Fruit fly (Drosophila melanogaster): ENCODE results near the gene Irp-1A.

Gene Irp-1A

DNA sequence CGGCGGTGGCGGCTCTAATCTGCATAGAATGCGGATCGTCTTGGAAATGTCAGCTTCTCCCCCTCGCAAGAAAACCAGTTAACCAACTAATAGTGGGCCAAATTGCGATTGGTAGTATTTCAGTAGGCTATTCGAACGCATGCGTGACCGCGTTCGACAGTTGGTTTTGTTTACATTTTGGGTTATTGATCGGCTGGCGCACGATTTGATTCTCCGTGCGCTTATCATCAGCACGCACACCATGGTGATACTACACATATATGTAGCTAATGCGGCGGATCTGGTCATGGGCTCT lies 29.2 kb upstream of the Irp-1A start (continued):
- TF ChIP-seq tap (tag; optimal IDR thresholded peaks at IDR 0.05) (no peak), CG2712 (tag; optimal IDR thresholded peaks at IDR 0.05) (no peak), so (GFP tag; IDR thresholded peaks at IDR 0.05) (peak; percentile 65; the same call in 1 of the 3 replicates), vnd (GFP tag; IDR thresholded peaks at IDR 0.05; ENCODE audit: partially characterized antibody) (no peak), hth (optimal IDR thresholded peaks at IDR 0.05) (no peak), Xrp1 (GFP tag; IDR thresholded peaks at IDR 0.05) (no peak), Asciz (GFP tag; optimal IDR thresholded peaks at IDR 0.05) (no peak), CG3065 (GFP tag; optimal IDR thresholded peaks at IDR 0.05) (no peak), CG10147 (GFP tag; optimal IDR thresholded peaks at IDR 0.05) (no peak), Antp (GFP tag; optimal IDR thresholded peaks at IDR 0.05) (no peak), CG6272 (GFP tag; IDR thresholded peaks at IDR 0.05) (no peak), HLH54F (GFP tag; optimal IDR thresholded peaks at IDR 0.05) (no peak), Ravus (GFP tag; IDR thresholded peaks at IDR 0.05) (no peak), Usf (GFP tag; optimal IDR thresholded peaks at IDR 0.05) (no peak), run (tag; optimal IDR thresholded peaks at IDR 0.05) (no peak), danr (GFP tag; IDR thresholded peaks at IDR 0.05) (no peak), fd64A (GFP tag; optimal IDR thresholded peaks at IDR 0.05) (no peak), CG12071 (GFP tag; optimal IDR thresholded peaks at IDR 0.05) (peak; percentile 27), dimm (GFP tag; IDR thresholded peaks at IDR 0.05) (no peak), ATbp (GFP tag; optimal IDR thresholded peaks at IDR 0.05) (no peak), Vsx1 (GFP tag; optimal IDR thresholded peaks at IDR 0.05) (no peak), bbx (GFP tag; IDR thresholded peaks at IDR 0.05; ENCODE audit: partially characterized antibody) (no peak; the same call in 1 of the 2 replicates), otp (GFP tag; IDR thresholded peaks at IDR 0.05) (no peak), CG30431 (GFP tag; optimal IDR thresholded peaks at IDR 0.05) (no peak), tll (GFP tag; optimal IDR thresholded peaks at IDR 0.05) (no peak), Deaf1 (tag; optimal IDR thresholded peaks at IDR 0.05) (peak; percentile 90), CHES-1-like (GFP tag; optimal IDR thresholded peaks at IDR 0.05) (no peak), cwo (GFP tag; optimal IDR thresholded peaks at IDR 0.05) (peak; percentile 53), zen2 (GFP tag; IDR thresholded peaks at IDR 0.05; ENCODE audit: partially characterized antibody) (no peak), da (GFP tag; optimal IDR thresholded peaks at IDR 0.05) (no peak), CG7357 (GFP tag; IDR thresholded peaks at IDR 0.05) (no peak), Hmr (GFP tag; optimal IDR thresholded peaks at IDR 0.05) (no peak), Scr (GFP tag; IDR thresholded peaks at IDR 0.05; ENCODE audit: partially characterized antibody) (no peak), gsb-n (tag; optimal IDR thresholded peaks at IDR 0.05) (no peak), CG8281 (tag; optimal IDR thresholded peaks at IDR 0.05) (no peak), slou (GFP tag; optimal IDR thresholded peaks at IDR 0.05) (no peak), Meics (GFP tag; optimal IDR thresholded peaks at IDR 0.05) (no peak), gsb (GFP tag; IDR thresholded peaks at IDR 0.05) (no peak), CkIIα-i1 (GFP tag; IDR thresholded peaks at IDR 0.05) (no peak), Dek (tag; optimal IDR thresholded peaks at IDR 0.05) (no peak), CG9876 (GFP tag; optimal IDR thresholded peaks at IDR 0.05) (no peak), row (GFP tag; IDR thresholded peaks at IDR 0.05) (no peak), CG18262 (tag; optimal IDR thresholded peaks at IDR 0.05) (no peak), Dll (GFP tag; IDR thresholded peaks at IDR 0.05; ENCODE audit: partially characterized antibody) (no peak), CG33213 (GFP tag; optimal IDR thresholded peaks at IDR 0.05) (no peak), CG7928 (GFP tag; optimal IDR thresholded peaks at IDR 0.05) (no peak), CG11504 (tag; optimal IDR thresholded peaks at IDR 0.05) (no peak), Poxn (GFP tag; IDR thresholded peaks at IDR 0.05) (no peak), Ptx1 (GFP tag; IDR thresholded peaks at IDR 0.05) (no peak), trh (GFP tag; optimal IDR thresholded peaks at IDR 0.05) (no peak), kah (GFP tag; optimal IDR thresholded peaks at IDR 0.05) (no peak), sens (GFP tag) (no peak), CG15011 (GFP tag; optimal IDR thresholded peaks at IDR 0.05) (no peak)
